Fruit fly (Drosophila melanogaster) whole organism, prepupa: Measurements from ENCODE around the gene CG43219.

Source experiments
- CG34406 ChIP-seq: fragments of 200-800 bp; sonication (Bioruptor generic); optimal IDR thresholded peaks from 3 replicates; lab custom pipeline; 2016; ENCODE audit warnings: missing biosample characterization, missing genetic modification characterization
- CG4318 ChIP-seq: fragments of 200-800 bp; sonication (Bioruptor generic); optimal IDR thresholded peaks from 3 replicates; lab custom pipeline; 2017; ENCODE audit warnings: missing biosample characterization, mild to moderate bottlenecking, missing genetic modification characterization
- CG6792 ChIP-seq: fragments of 200-800 bp; sonication (Bioruptor generic); optimal IDR thresholded peaks from 3 replicates; lab custom pipeline; 2016; ENCODE audit warnings: missing biosample characterization, missing genetic modification characterization
- CG6854 ChIP-seq: fragments of 200-800 bp; sonication (Bioruptor generic); optimal IDR thresholded peaks from 2 replicates; lab custom pipeline; 2017; ENCODE audit warnings: missing biosample characterization, mild to moderate bottlenecking, missing genetic modification characterization
- CG8632 ChIP-seq: fragments of 200-800 bp; sonication (Bioruptor generic); optimal IDR thresholded peaks from 3 replicates; lab custom pipeline; 2016; ENCODE audit warnings: missing biosample characterization, missing genetic modification characterization
- CG9139 ChIP-seq: fragments of 200-800 bp; sonication (Bioruptor generic); optimal IDR thresholded peaks from 3 replicates; lab custom pipeline; 2017; ENCODE audit warnings: missing biosample characterization, mild to moderate bottlenecking, missing genetic modification characterization
- Hr4 ChIP-seq: fragments of 200-800 bp; sonication (Bioruptor generic); optimal IDR thresholded peaks from 3 replicates; lab custom pipeline; 2016; ENCODE audit warnings: missing biosample characterization, missing genetic modification characterization
- Lpt ChIP-seq: fragments of 200-800 bp; sonication (Bioruptor generic); optimal IDR thresholded peaks from 3 replicates; lab custom pipeline; 2016; ENCODE audit warnings: missing biosample characterization, missing genetic modification characterization
- Met ChIP-seq: fragments of 200-800 bp; sonication (Bioruptor generic); optimal IDR thresholded peaks from 3 replicates; lab custom pipeline; 2016; ENCODE audit warnings: missing biosample characterization, missing genetic modification characterization
- Sox102F ChIP-seq: fragments of 200-800 bp; sonication (Bioruptor generic); optimal IDR thresholded peaks from 2 replicates; lab custom pipeline; 2016; ENCODE audit warnings: missing biosample characterization, mild to moderate bottlenecking, missing genetic modification characterization
- Sox14 ChIP-seq: fragments of 200-800 bp; sonication (Bioruptor generic); optimal IDR thresholded peaks from 3 replicates; lab custom pipeline; 2016; ENCODE audit warnings: missing biosample characterization, missing genetic modification characterization
- achi ChIP-seq: fragments of 200-800 bp; sonication (Bioruptor generic); optimal IDR thresholded peaks from 3 replicates; lab custom pipeline; 2016; ENCODE audit warnings: missing biosample characterization, missing genetic modification characterization
- net ChIP-seq: fragments of 200-800 bp; sonication (Bioruptor generic); optimal IDR thresholded peaks from 3 replicates; lab custom pipeline; 2016; ENCODE audit warnings: missing biosample characterization, missing genetic modification characterization
- vri ChIP-seq: fragments of 200-800 bp; sonication (Bioruptor generic); optimal IDR thresholded peaks from 3 replicates; lab custom pipeline; 2016; ENCODE audit warnings: missing biosample characterization, mild to moderate bottlenecking, missing genetic modification characterization

- TF ChIP-seq CG9139 (GFP tag; lab: Kevin White, UChicago) (no peak), CG34406 (GFP tag; lab: Kevin White, UChicago) (no peak), vri (GFP tag; lab: Kevin White, UChicago) (no peak), CG4318 (GFP tag; lab: Kevin White, UChicago) (no peak), CG8632 (GFP tag; lab: Kevin White, UChicago) (no peak), CG6792 (GFP tag; lab: Kevin White, UChicago) (no peak), net (GFP tag; lab: Kevin White, UChicago) (no peak), Sox102F (no peak), Hr4 (GFP tag; lab: Kevin White, UChicago) (no peak), Met (GFP tag; lab: Kevin White, UChicago) (no peak), Lpt (GFP tag; lab: Kevin White, UChicago) (no peak), Sox14 (no peak), achi (GFP tag; lab: Kevin White, UChicago) (no peak), CG6854 (GFP tag; lab: Kevin White, UChicago) (no peak)
Measured at dm6 chr3L:21243417-21243816, 23.2 kb downstream of the CG43219 start.
